Worm (Caenorhabditis elegans) whole organism, young adult: Measurements from ENCODE around the gene pak-2.

Source experiments
- B0035.1 ChIP-seq: sonication (generic microtip); optimal IDR thresholded peaks from 2 replicates; lab custom pipeline; 2016; ENCODE audit warnings: missing genetic modification characterization, mild to moderate bottlenecking, missing compliant biosample characterization, missing genotype, missing genetic modification reagents
- B0336.3 ChIP-seq: fragments of 200-800 bp; sonication (Bioruptor generic); IDR thresholded peaks from 2 replicates; pipeline ENCODE4 v1.3.6; 2022; ENCODE audit warnings: missing genetic modification characterization, missing compliant biosample characterization
- D2030.7 ChIP-seq: fragments of 200-800 bp; sonication (Bioruptor generic); IDR thresholded peaks from 2 replicates; pipeline ENCODE4 v1.3.6; 2022; ENCODE audit warnings: missing genetic modification reagents, missing genetic modification characterization, missing compliant biosample characterization
- F23B12.7 ChIP-seq: sonication (generic microtip); optimal IDR thresholded peaks from 2 replicates; lab custom pipeline; 2017; ENCODE audit warnings: missing genetic modification characterization, mild to moderate bottlenecking, missing compliant biosample characterization, antibody characterized with exemption, moderate library complexity; ENCODE audit not compliant: insufficient read depth
- F49E8.2 ChIP-seq: sonication (generic microtip); optimal IDR thresholded peaks from 3 replicates; lab custom pipeline; 2017; ENCODE audit warnings: missing genetic modification characterization, mild to moderate bottlenecking, missing compliant biosample characterization, antibody characterized with exemption, moderate library complexity; ENCODE audit not compliant: insufficient read depth
- F57C9.4 ChIP-seq: sonication (generic microtip); optimal IDR thresholded peaks from 2 replicates; lab custom pipeline; 2017; ENCODE audit warnings: mild to moderate bottlenecking, missing genetic modification characterization, missing compliant biosample characterization
- K11D2.4 ChIP-seq: fragments of 200-800 bp; sonication (Bioruptor generic); IDR thresholded peaks from 2 replicates; pipeline ENCODE4 v1.3.6; 2022; ENCODE audit warnings: missing genetic modification reagents, missing genetic modification characterization, missing compliant biosample characterization
- K12H6.12 ChIP-seq: fragments of 200-800 bp; sonication (Bioruptor generic); optimal IDR thresholded peaks from 2 replicates; lab custom pipeline; 2018; ENCODE audit warnings: mild to moderate bottlenecking, missing genetic modification characterization, missing compliant biosample characterization
- Y53F4B.3 ChIP-seq: fragments of 200-800 bp; sonication (Bioruptor generic); IDR thresholded peaks from 2 replicates; pipeline ENCODE4 v1.3.6; 2022; ENCODE audit warnings: missing genetic modification reagents, missing genetic modification characterization, missing compliant biosample characterization
- Y53G8AR.9 ChIP-seq: fragments of 200-800 bp; sonication (Bioruptor generic); conservative IDR thresholded peaks from 2 replicates; pipeline ENCODE4 v1.3.6; 2022; ENCODE audit warnings: missing genetic modification reagents, missing genetic modification characterization, missing compliant biosample characterization
- Y95B8A.8 ChIP-seq: fragments of 200-800 bp; sonication (Bioruptor generic); IDR thresholded peaks from 2 replicates; pipeline ENCODE4 v1.3.6; 2022; ENCODE audit warnings: missing genetic modification reagents, missing genetic modification characterization, missing compliant biosample characterization
- atf-7 ChIP-seq: sonication (generic microtip); optimal IDR thresholded peaks from 2 replicates; lab custom pipeline; 2017; ENCODE audit warnings: mild to moderate bottlenecking, missing genetic modification characterization, missing compliant biosample characterization
- attf-3 ChIP-seq: fragments of 200-800 bp; sonication (Bioruptor generic); conservative IDR thresholded peaks from 2 replicates; pipeline ENCODE4 v1.3.6; 2022; ENCODE audit warnings: missing genetic modification reagents, missing genetic modification characterization, missing compliant biosample characterization
- bed-1 ChIP-seq: fragments of 200-800 bp; sonication (Bioruptor generic); IDR thresholded peaks from 2 replicates; pipeline ENCODE4 v1.3.6; 2022; ENCODE audit warnings: missing genetic modification reagents, missing genetic modification characterization, missing compliant biosample characterization
- cebp-1 ChIP-seq, 2 experiments: fragments of 200-800 bp in 1 of 2; sonication (Bioruptor generic) in 1 of 2; sonication (generic microtip) in 1 of 2; IDR thresholded peaks in 1 of 2; optimal IDR thresholded peaks in 1 of 2; 2 replicates each; pipeline versions ENCODE4 v1.3.6 to Lab custom; 2017 to 2022; ENCODE audit warnings: missing compliant biosample characterization in 2 of 2, missing genetic modification characterization in 2 of 2, mild to moderate bottlenecking in 1 of 2, missing genetic modification reagents in 1 of 2, moderate library complexity in 1 of 2
- cebp-2 ChIP-seq: fragments of 200-800 bp; sonication (Bioruptor generic); IDR thresholded peaks from 2 replicates; pipeline ENCODE4 v1.3.6; 2022; ENCODE audit warnings: missing genetic modification characterization, missing compliant biosample characterization
- ceh-100 ChIP-seq: fragments of 200-800 bp; sonication (Bioruptor generic); IDR thresholded peaks from 2 replicates; pipeline ENCODE4 v1.3.6; 2022; ENCODE audit warnings: missing genetic modification reagents, missing genetic modification characterization, missing compliant biosample characterization
- ceh-91 ChIP-seq: fragments of 200-800 bp; sonication (Bioruptor generic); IDR thresholded peaks from 2 replicates; pipeline ENCODE4 v1.3.6; 2022; ENCODE audit warnings: missing genetic modification reagents, missing genetic modification characterization, missing compliant biosample characterization
- chd-7 ChIP-seq: sonication (generic microtip); optimal IDR thresholded peaks from 2 replicates; lab custom pipeline; 2016; ENCODE audit warnings: mild to moderate bottlenecking, missing genetic modification characterization, moderate library complexity, missing compliant biosample characterization
- die-1 ChIP-seq: sonication (generic microtip); optimal IDR thresholded peaks from 2 replicates; lab custom pipeline; 2016; ENCODE audit warnings: missing genotype, mild to moderate bottlenecking, missing genetic modification characterization, missing compliant biosample characterization
- dpff-1 ChIP-seq: sonication (generic microtip); optimal IDR thresholded peaks from 2 replicates; lab custom pipeline; 2017; ENCODE audit warnings: mild to moderate bottlenecking, missing genetic modification characterization, missing compliant biosample characterization
- gei-17 ChIP-seq: fragments of 200-800 bp; sonication (Bioruptor generic); optimal IDR thresholded peaks from 2 replicates; lab custom pipeline; 2018; ENCODE audit warnings: mild to moderate bottlenecking, missing genetic modification characterization, missing compliant biosample characterization
- hmg-1.2 ChIP-seq: fragments of 200-800 bp; sonication (Bioruptor generic); IDR thresholded peaks from 2 replicates; pipeline ENCODE4 v1.3.6; 2022; ENCODE audit warnings: missing genetic modification reagents, missing genetic modification characterization, missing compliant biosample characterization
- lin-26 ChIP-seq: fragments of 200-800 bp; sonication (Bioruptor generic); IDR thresholded peaks from 2 replicates; pipeline ENCODE4 v1.3.6; 2022; ENCODE audit warnings: missing genetic modification reagents, missing genetic modification characterization, missing compliant biosample characterization
- lsy-27 ChIP-seq: sonication (generic microtip); optimal IDR thresholded peaks from 2 replicates; lab custom pipeline; 2017; ENCODE audit warnings: missing genetic modification characterization, mild to moderate bottlenecking, missing compliant biosample characterization, antibody characterized with exemption, missing genotype, borderline replicate concordance; ENCODE audit not compliant: insufficient read depth
- madf-10 ChIP-seq: sonication (generic microtip); optimal IDR thresholded peaks from 2 replicates; lab custom pipeline; 2016; ENCODE audit warnings: mild to moderate bottlenecking, missing genetic modification characterization, missing compliant biosample characterization
- mel-28 ChIP-seq: sonication (generic microtip); optimal IDR thresholded peaks from 2 replicates; lab custom pipeline; 2016; ENCODE audit warnings: borderline replicate concordance, mild to moderate bottlenecking, missing genetic modification characterization, missing compliant biosample characterization
- nhr-179 ChIP-seq: sonication (generic microtip); optimal IDR thresholded peaks from 2 replicates; lab custom pipeline; 2016; ENCODE audit warnings: mild to moderate bottlenecking, missing genetic modification characterization, missing compliant biosample characterization
- nhr-80 ChIP-seq: sonication (generic microtip); optimal IDR thresholded peaks from 2 replicates; lab custom pipeline; 2016; ENCODE audit warnings: missing genetic modification characterization, missing compliant biosample characterization
- pha-4 ChIP-seq: fragments of 150-350 bp; sonication (generic microtip); optimal IDR thresholded peaks from 2 replicates; lab custom pipeline; 2014; ENCODE audit warnings: missing biosample characterization, missing genetic modification reagents, missing genetic modification characterization
- sdz-38 ChIP-seq: sonication (generic microtip); optimal IDR thresholded peaks from 2 replicates; lab custom pipeline; 2016; ENCODE audit warnings: missing genotype, missing genetic modification characterization, missing compliant biosample characterization
- snpc-3.4 ChIP-seq: sonication (generic microtip); optimal IDR thresholded peaks from 2 replicates; lab custom pipeline; 2017; ENCODE audit warnings: missing genetic modification characterization, mild to moderate bottlenecking, missing compliant biosample characterization, antibody characterized with exemption, moderate library complexity, missing genotype, missing genetic modification reagents

pak-2 gene

DNA sequence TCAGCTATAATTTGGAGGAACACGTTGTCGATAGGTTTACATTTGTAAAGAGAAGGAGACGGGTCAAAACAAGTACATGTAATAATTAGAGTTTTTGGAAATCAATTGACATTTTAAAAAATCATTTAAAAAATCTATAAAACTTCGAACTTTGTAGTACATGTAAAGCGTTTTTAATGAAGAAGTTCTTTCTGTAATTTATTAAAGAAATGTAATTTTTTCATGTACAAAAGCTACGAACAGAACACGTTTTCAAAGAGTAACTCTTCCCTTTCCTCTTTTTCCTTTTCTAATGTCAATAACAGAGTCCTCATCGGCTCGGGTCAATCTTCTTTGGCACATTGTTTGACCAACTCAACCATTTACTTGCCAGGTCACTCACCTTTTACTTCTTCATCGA, 4.5 kb upstream of the pak-2 start, which contains the start of gene C45B11.6:
TSS of gene C45B11.6 (plus strand) at position 301 of the 400 bp plus-strand sequence.
- no peak for TF ChIP-seq lin-26 (GFP tag; lab: Robert Waterston, UW)
- TF ChIP-seq K11D2.4 = no peak
- no peak for TF ChIP-seq ceh-100 (GFP tag; lab: Robert Waterston, UW)
- no peak for TF ChIP-seq sdz-38 (tag; lab: Kevin White, UChicago)
- TF ChIP-seq pha-4 (tag; lab: Kevin White, UChicago) = no peak

DNA sequence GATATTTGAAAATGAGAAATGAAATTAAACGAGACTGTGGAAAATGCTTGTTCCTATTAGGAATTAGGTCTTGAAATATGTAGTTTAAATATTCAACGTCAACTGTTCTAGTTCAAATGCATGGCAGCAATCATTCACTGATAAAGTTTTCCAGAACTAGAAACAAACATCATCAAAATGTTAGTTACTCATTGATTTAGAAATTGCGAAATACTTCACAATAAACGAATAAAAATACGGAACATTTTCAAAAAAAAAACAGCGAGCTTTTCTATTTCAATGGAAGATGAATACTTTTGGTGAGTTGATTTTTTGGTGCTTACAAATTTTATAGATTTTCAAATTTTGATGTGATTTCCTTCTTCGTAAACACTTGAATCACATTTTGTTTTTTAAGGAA, 3.3 kb upstream of the pak-2 start, which contains the start of gene C45B11.2:
TSS of gene C45B11.2 (plus strand) at position 173 of the 400 bp plus-strand sequence.
- 0 out of 2 replicates have a peak, but pooled peaks have one; percentile 35 for TF ChIP-seq cebp-1 (GFP tag; IDR thresholded peaks at IDR 0.05; lab: Robert Waterston, UW)
- peak; percentile 83 for TF ChIP-seq cebp-1 (tag; optimal IDR thresholded peaks at IDR 0.05; lab: Kevin White, UChicago)
- peak; percentile 7 for TF ChIP-seq nhr-80
- no peak for TF ChIP-seq F23B12.7 (tag; lab: Kevin White, UChicago)

DNA sequence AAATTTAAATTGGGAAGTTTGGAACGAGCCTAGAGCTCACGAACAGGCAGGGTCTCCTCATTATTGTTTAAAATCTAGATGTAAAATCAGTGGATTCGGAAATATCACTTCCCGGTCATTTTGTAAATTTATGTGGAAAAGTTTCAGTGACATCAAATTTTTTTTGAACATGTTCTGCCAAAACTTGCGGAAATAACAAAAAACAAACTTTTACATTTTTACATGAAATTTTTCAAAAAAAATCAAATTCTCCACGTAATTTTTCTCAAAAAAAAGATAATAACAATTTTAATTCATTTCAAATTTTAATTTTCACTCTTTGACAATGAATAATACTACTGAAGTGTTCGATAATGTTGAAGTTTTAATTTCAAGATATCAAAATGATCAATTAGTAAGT, 2.3 kb upstream of the pak-2 start, which contains the start of gene C45B11.5:
TSS of gene C45B11.5 (plus strand) at position 301 of the 400 bp plus-strand sequence.
- TF ChIP-seq attf-3 = no peak
- no peak for TF ChIP-seq K12H6.12 (tag; lab: Kevin White, UChicago)
- no peak for TF ChIP-seq chd-7 (tag; lab: Kevin White, UChicago)
- TF ChIP-seq gei-17 = no peak

DNA sequence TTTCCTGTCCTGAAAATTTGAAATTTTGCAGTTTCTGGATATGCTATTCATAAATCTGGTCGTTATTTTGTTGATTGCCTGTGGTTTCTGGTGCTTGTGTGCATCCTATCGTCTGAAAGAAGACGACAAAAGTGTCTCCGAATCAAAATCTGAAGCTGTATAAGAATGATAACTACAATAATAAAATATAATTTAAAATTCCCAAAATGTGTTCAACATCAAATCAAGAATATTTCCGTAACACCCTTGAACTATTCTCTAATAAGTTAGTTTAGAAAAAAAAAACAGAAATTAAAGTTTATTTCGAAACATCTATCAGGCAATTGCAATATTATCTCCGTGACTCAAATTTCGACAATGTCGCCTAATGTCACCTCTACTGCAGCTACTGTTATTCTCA, 1.2 kb upstream of the pak-2 start, which contains the start of gene C45B11.8:
TSS of gene C45B11.8 (plus strand) at position 301 of the 400 bp plus-strand sequence.
- TF ChIP-seq bed-1 (GFP tag; lab: Robert Waterston, UW) = no peak
- TF ChIP-seq snpc-3.4 (tag; lab: Kevin White, UChicago) = no peak
- no peak for TF ChIP-seq lsy-27
- no peak for TF ChIP-seq dpff-1 (tag; lab: Kevin White, UChicago)
- no peak for TF ChIP-seq nhr-80
- TF ChIP-seq Y53F4B.3 (GFP tag; lab: Robert Waterston, UW) = no peak
- no peak for TF ChIP-seq ceh-100 (GFP tag; lab: Robert Waterston, UW)
- TF ChIP-seq die-1 (tag; lab: Kevin White, UChicago) = no peak
- TF ChIP-seq ceh-91 (GFP tag; lab: Robert Waterston, UW) = no peak
- TF ChIP-seq B0035.1 = no peak
- TF ChIP-seq atf-7 (tag; lab: Kevin White, UChicago) = no peak

DNA sequence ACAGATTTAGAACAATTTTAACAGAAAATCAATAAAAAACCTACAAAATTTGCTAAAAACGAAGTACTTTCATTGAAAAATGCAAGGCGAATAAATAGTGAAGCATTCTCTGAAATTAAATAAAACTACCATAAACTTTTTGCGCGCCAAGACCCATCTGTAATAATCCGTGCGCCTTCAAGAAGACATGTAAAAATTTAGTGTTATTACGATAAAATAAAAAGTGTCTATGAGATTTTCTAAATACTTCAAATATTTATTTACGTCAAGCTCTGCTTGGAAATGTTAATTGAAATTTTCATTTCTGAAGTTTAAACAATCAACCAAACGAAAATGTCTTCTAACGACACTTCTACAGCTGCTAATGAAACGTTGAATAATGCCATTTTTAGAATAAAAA, 791 bp upstream of the pak-2 start, which contains the start of gene C45B11.9:
TSS of gene C45B11.9 (plus strand) at position 301 of the 400 bp plus-strand sequence.
- TF ChIP-seq gei-17 (no peak), cebp-2 (GFP tag; lab: Robert Waterston, UW) (no peak), hmg-1.2 (GFP tag; lab: Robert Waterston, UW) (no peak), nhr-179 (tag; lab: Kevin White, UChicago) (no peak), Y53G8AR.9 (no peak), Y95B8A.8 (GFP tag; lab: Robert Waterston, UW) (no peak), F49E8.2 (tag; lab: Kevin White, UChicago) (no peak)

DNA sequence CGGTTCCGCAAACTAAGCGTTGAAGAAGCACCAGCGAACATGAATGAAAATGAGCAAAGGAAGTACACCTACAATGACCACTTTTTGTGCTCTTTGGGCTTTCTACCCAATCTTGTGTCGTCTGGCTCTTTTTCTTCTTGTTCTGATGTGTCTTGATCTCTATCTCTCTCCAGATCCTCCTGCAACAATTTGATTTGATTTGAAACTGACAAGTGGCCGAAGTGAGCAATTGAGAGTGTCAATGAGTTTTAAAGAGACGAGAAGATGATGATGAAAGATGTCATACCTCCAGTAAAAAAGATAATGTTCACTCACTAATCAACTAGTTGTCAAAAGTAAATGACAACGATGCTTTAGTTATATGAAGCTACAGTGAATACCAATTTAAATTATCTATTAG, 4.5 kb downstream of the pak-2 start, which contains the start of gene pptr-2:
TSS of gene pptr-2 (minus strand) at position 184 of the 400 bp plus-strand sequence.
- TF ChIP-seq F57C9.4 (tag; lab: Kevin White, UChicago) = no peak
- no peak for TF ChIP-seq lin-26 (GFP tag; lab: Robert Waterston, UW)
- TF ChIP-seq madf-10 (tag; lab: Kevin White, UChicago) = no peak
- TF ChIP-seq B0336.3 = no peak
- TF ChIP-seq mel-28 (tag; lab: Kevin White, UChicago) = no peak
- no peak for TF ChIP-seq D2030.7 (GFP tag; lab: Robert Waterston, UW)
- TF ChIP-seq, all 124 proteins: peak for 0
